Worm (Caenorhabditis elegans): ENCODE results near the gene F46F5.14.

Gene F46F5.14

DNA sequence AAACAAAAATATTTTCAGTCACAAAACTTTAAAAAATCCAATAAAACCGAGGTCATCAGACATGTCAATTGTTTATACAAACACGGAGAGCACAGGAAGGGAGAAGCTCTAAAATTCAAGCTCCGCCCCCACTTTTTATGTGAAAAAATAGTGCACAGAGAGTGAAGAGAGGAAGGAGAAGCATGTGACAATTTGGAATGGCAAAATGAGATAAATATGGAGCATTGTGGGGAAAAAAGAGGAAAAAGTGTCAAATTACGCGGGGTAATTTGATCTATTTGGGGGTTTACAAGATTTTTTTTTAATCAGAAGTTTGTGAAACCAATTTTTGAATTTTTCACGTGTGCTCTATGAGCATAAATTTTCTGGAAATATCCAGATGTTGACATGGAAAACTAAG lies 36.9 kb upstream of the F46F5.14 start:
- TF ChIP-seq crh-2 (tag; optimal IDR thresholded peaks at IDR 0.05), result peak; percentile 11
- TF ChIP-seq F13H6.1 (tag; optimal IDR thresholded peaks at IDR 0.05), result peak; percentile 63
- TF ChIP-seq nhr-21 (tag; optimal IDR thresholded peaks at IDR 0.05), result no peak
- peak; percentile 60 for TF ChIP-seq sma-9 (GFP tag; optimal IDR thresholded peaks at IDR 0.05)
- no peak for TF ChIP-seq sma-9 (tag; optimal IDR thresholded peaks at IDR 0.05)
- peak; percentile 1 to 42 for TF ChIP-seq lsy-2 (tag; optimal IDR thresholded peaks at IDR 0.05)
- TF ChIP-seq nhr-237 (tag; optimal IDR thresholded peaks at IDR 0.05), result no peak
- peak; percentile 28 for TF ChIP-seq C34F6.9 (tag; optimal IDR thresholded peaks at IDR 0.05)
- peak; percentile 13 for TF ChIP-seq nhr-129 (tag; optimal IDR thresholded peaks at IDR 0.05)

DNA sequence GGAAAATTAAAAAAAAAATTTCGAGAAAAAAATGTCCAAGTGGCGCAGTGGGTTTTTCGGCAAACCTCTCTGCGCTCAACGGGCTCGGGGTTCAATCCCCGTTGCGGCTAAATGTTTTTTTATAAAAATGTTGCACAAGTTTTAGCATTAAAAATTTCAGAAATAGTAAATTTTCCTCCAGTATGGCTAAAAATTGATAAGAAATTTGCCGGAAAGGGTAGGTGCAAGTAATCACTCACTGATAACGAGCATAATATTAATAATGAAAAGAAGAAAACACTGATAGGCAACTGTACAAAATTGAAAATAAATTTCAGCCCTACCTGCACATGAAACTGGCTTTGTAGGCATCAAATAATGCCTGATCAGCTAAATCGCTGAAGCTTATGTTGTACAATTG lies 35.4 kb upstream of the F46F5.14 start:
- TF ChIP-seq ztf-4 (tag; optimal IDR thresholded peaks at IDR 0.05) (no peak), Y55F3AM.14 (GFP tag; optimal IDR thresholded peaks at IDR 0.05) (no peak), lin-13 (GFP tag; optimal IDR thresholded peaks at IDR 0.05) (no peak), fos-1 (tag; optimal IDR thresholded peaks at IDR 0.05) (peak; percentile 67), skn-1 (tag; optimal IDR thresholded peaks at IDR 0.05) (no peak), ztf-11 (tag; optimal IDR thresholded peaks at IDR 0.05) (no peak), unc-55 (GFP tag; optimal IDR thresholded peaks at IDR 0.05) (no peak)

DNA sequence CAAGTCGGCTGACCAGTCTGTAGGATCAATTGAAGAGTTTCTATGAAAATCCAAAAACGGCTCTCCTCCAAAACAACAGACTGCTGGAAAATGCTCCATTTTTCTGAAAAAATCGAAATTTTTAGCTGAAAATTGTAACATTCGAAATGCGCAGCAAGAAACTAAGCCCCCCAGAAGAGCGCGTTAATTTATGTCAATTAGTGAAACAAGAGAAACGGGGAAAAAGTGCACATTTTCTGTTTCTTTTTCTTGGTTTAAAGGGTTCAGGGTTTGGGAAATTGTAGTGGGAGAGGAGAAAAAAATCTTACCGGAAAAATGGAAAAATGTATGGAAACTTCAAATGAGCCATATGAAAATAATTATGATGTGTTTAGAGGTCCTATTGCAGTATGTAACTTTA lies 34.6 kb upstream of the F46F5.14 start, which contains the start of gene C08G5.7:
Gene C08G5.7 (minus strand): TSS at position 101 of the 400 bp plus-strand sequence.
- no peak for TF ChIP-seq lin-13 (GFP tag; optimal IDR thresholded peaks at IDR 0.05)
- no peak for TF ChIP-seq ceh-16 (tag; optimal IDR thresholded peaks at IDR 0.05)
- no peak for TF ChIP-seq unc-39 (tag; optimal IDR thresholded peaks at IDR 0.05)
- TF ChIP-seq elt-1 (tag; optimal IDR thresholded peaks at IDR 0.05), result no peak
- no peak for TF ChIP-seq ztf-1 (GFP tag; conservative IDR thresholded peaks at IDR 0.05)
- no peak for TF ChIP-seq nhr-25 (tag; optimal IDR thresholded peaks at IDR 0.05)
- no peak for TF ChIP-seq skn-1 (tag; optimal IDR thresholded peaks at IDR 0.05)
- no peak for TF ChIP-seq ztf-4 (tag; optimal IDR thresholded peaks at IDR 0.05)
- no peak for TF ChIP-seq aly-2 (tag; optimal IDR thresholded peaks at IDR 0.05)
- no peak for TF ChIP-seq nhr-11 (tag; optimal IDR thresholded peaks at IDR 0.05)
- TF ChIP-seq ama-1 (optimal IDR thresholded peaks at IDR 0.05), result no peak
- TF ChIP-seq dmd-4 (tag; optimal IDR thresholded peaks at IDR 0.05), result no peak

DNA sequence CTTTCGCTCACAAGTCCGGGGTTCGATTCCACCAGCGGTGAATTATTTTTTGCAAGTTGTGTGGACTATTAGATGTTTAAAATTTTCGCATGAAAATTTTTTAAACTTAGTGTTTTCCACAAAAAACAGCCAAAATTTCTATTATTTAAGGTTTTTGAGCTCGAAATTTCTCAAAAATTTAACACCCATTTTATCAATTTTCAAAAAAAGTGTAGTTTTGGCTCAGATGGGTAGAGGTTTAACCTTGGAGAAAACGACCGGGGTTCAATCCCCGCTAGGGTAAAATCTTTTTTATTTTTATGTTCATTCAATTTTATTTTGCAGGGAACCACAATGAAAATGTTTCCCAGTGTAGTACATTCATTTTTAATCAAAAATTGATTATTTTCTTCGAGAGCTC lies 30.6 kb upstream of the F46F5.14 start:
- TF ChIP-seq nhr-129 (tag; optimal IDR thresholded peaks at IDR 0.05) (no peak), gmeb-1 (tag; optimal IDR thresholded peaks at IDR 0.05) (no peak), nhr-77 (tag; optimal IDR thresholded peaks at IDR 0.05) (no peak), mbf-1 (tag; optimal IDR thresholded peaks at IDR 0.05) (no peak), skn-1 (tag; optimal IDR thresholded peaks at IDR 0.05) (no peak), nhr-10 (tag; optimal IDR thresholded peaks at IDR 0.05) (no peak), elt-3 (tag; optimal IDR thresholded peaks at IDR 0.05) (no peak), blmp-1 (tag; optimal IDR thresholded peaks at IDR 0.05; ENCODE audit: insufficient read depth) (no peak), nhr-6 (tag; optimal IDR thresholded peaks at IDR 0.05) (no peak), sma-3 (GFP tag; optimal IDR thresholded peaks at IDR 0.05) (no peak)

DNA sequence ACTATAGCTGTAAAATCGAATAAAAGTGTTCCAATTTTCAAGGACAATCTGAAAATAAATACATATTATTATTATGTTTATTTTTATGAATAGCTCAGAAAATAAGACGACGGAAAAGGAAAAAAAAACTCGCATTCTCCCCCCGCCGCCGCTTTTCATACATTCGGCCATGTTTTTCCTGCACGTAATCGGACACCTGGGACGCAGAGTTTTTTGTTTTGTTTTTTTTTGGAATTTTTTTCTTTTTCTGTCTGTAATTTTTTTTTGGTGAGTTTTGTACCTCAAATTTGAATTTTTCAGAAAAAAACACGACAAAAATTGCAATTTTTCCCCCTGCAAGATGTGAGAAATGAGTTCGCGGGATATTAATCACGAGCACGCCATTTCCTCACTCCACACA lies 29.5 kb upstream of the F46F5.14 start, which contains the start of gene C08G5.6:
Gene C08G5.6 (plus strand): TSS at position 301 of the 400 bp plus-strand sequence.
- TF ChIP-seq dmd-4 (tag; optimal IDR thresholded peaks at IDR 0.05), result no peak
- no peak for TF ChIP-seq lsy-2 (tag; optimal IDR thresholded peaks at IDR 0.05)
- TF ChIP-seq lin-39 (tag; optimal IDR thresholded peaks at IDR 0.05), result no peak
- TF ChIP-seq nhr-21 (tag; optimal IDR thresholded peaks at IDR 0.05), result no peak
- TF ChIP-seq fos-1 (tag; optimal IDR thresholded peaks at IDR 0.05), result no peak
- TF ChIP-seq nhr-6 (tag; optimal IDR thresholded peaks at IDR 0.05), result no peak
- no peak for TF ChIP-seq gmeb-1 (tag; optimal IDR thresholded peaks at IDR 0.05)
- TF ChIP-seq zag-1 (tag; optimal IDR thresholded peaks at IDR 0.05), result no peak
- no peak for TF ChIP-seq crh-2 (tag; optimal IDR thresholded peaks at IDR 0.05)

DNA sequence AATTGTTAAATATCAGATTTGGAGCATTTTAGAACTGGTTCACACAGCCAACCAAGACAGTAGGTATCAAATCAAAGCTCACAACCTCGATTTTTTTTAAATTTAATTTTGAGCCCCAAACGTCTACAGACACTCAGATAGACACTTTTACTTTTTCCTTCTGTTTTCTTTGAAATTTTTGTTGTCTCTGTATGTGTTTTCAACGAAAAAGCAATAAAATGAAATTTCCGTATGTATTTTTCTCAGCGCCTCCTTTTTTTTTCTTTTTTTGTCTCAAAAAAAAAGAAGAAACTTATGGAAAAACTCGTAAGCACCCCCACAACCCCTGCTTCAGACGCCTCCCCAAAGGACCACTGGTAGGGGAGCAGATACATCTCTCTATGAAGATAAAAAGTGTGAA lies 26.0 kb upstream of the F46F5.14 start:
- TF ChIP-seq nhr-25 (tag; optimal IDR thresholded peaks at IDR 0.05), result no peak

Data from whole organism, L2 larva.